Fruit fly (Drosophila melanogaster) whole organism, pupa: ENCODE results near the gene Pburs.

Experiments used
- CG12605 ChIP-seq: fragments of 200-800 bp; sonication (Bioruptor generic); IDR thresholded peaks from 2 replicates; pipeline ENCODE4 v1.3.6; 2022; ENCODE audit warnings: missing biosample characterization, missing genetic modification characterization
- Pif1A ChIP-seq: fragments of 200-800 bp; sonication (Bioruptor generic); optimal IDR thresholded peaks from 3 replicates; lab custom pipeline; 2016; ENCODE audit warnings: missing biosample characterization, missing genetic modification characterization

- TF ChIP-seq CG12605 (GFP tag; lab: Robert Waterston, UW) (no peak), Pif1A (GFP tag; lab: Kevin White, UChicago) (no peak)
Measured at dm6 chr2L:14381881-14382280, 35.2 kb downstream of the Pburs start.
